Fruit fly (Drosophila melanogaster): ENCODE measurements around the gene CtsB.
A peak's percentile ranks its signal among the peaks of the same experiment; 100 is the strongest.

The CtsB gene

DNA sequence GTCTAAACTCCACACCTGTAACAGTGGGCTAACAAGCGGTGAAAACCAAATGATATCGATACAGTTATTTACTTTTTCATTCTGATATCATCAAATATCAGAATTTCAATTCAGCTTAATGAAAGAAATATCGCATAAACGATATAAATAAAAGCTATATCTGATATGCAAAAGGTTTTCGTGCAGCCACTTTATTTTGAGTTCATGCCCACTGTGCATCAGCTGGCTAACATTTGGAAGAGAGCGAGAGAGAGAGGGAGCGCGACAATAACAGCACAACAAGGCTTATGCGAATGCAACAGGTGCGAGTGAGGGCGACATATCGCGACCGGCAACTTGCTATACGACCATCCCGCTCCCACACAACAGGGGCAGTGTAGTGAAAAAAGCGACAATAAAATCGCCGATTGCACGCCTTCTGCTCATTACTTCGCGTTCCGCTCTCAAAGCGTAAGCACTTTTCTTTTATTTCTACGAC lies 42.5 kb downstream of the CtsB start, which contains the start of gene CG11151 (continued):
- TF ChIP-seq gsb (GFP tag; IDR thresholded peaks at IDR 0.05), result peak; percentile 85
- TF ChIP-seq jumu (GFP tag; optimal IDR thresholded peaks at IDR 0.05), result peak; percentile 97
- TF ChIP-seq disco-r (GFP tag; optimal IDR thresholded peaks at IDR 0.05), result peak; percentile 96
- peak; percentile 76 for TF ChIP-seq Adf1 (GFP tag; IDR thresholded peaks at IDR 0.05)
- TF ChIP-seq CG9932 (GFP tag; IDR thresholded peaks at IDR 0.05), result peak; percentile 94
- peak; percentile 94 for TF ChIP-seq jing (GFP tag; optimal IDR thresholded peaks at IDR 0.05)
- TF ChIP-seq Trl (optimal IDR thresholded peaks at IDR 0.05), result peak; percentile 44 to 71
- peak; percentile 98 for TF ChIP-seq Trl (GFP tag; optimal IDR thresholded peaks at IDR 0.05)
- TF ChIP-seq CG3407 (GFP tag; optimal IDR thresholded peaks at IDR 0.05), result peak; percentile 94
- peak; percentile 97 for TF ChIP-seq Hsf (GFP tag; optimal IDR thresholded peaks at IDR 0.05)
- TF ChIP-seq lola (GFP tag; optimal IDR thresholded peaks at IDR 0.05), result peak in 1 of 3 experiments; percentile 94
- TF ChIP-seq Fer1 (GFP tag; optimal IDR thresholded peaks at IDR 0.05), result peak; percentile 98
- TF ChIP-seq stwl (tag; optimal IDR thresholded peaks at IDR 0.05), result peak; percentile 64
- peak; percentile 63 for TF ChIP-seq pfk (GFP tag; optimal IDR thresholded peaks at IDR 0.05)
- no peak; the same call in 2 of the 3 replicates for TF ChIP-seq zen2 (GFP tag; IDR thresholded peaks at IDR 0.05; ENCODE audit: partially characterized antibody)
- TF ChIP-seq CG16813 (GFP tag; IDR thresholded peaks at IDR 0.05; ENCODE audit: partially characterized antibody), result peak; percentile 61; the same call in 2 of the 3 replicates
- no peak for TF ChIP-seq Opbp (GFP tag; IDR thresholded peaks at IDR 0.05; ENCODE audit: partially characterized antibody)
- peak; percentile 71 for TF ChIP-seq CG14860 (GFP tag; IDR thresholded peaks at IDR 0.05; ENCODE audit: partially characterized antibody)
- peak; percentile 97 for TF ChIP-seq pum (GFP tag; optimal IDR thresholded peaks at IDR 0.05)
- TF ChIP-seq CG10654 (GFP tag; optimal IDR thresholded peaks at IDR 0.05), result peak; percentile 95
- TF ChIP-seq cg (GFP tag; optimal IDR thresholded peaks at IDR 0.05), result no peak
- TF ChIP-seq Xrp1 (GFP tag; IDR thresholded peaks at IDR 0.05), result peak; percentile 97
- peak; percentile 67 for TF ChIP-seq vnd (GFP tag; IDR thresholded peaks at IDR 0.05; ENCODE audit: partially characterized antibody)
- peak; percentile 87 for TF ChIP-seq toy (GFP tag; IDR thresholded peaks at IDR 0.05)
- peak; percentile 94 for TF ChIP-seq odd (GFP tag; optimal IDR thresholded peaks at IDR 0.05)
- TF ChIP-seq CG18599 (GFP tag; optimal IDR thresholded peaks at IDR 0.05), result peak; percentile 98
- peak; percentile 95 for TF ChIP-seq CG10366 (GFP tag; IDR thresholded peaks at IDR 0.05)
- peak; percentile 95 for TF ChIP-seq vfl (GFP tag; optimal IDR thresholded peaks at IDR 0.05)
- peak; percentile 98 for TF ChIP-seq CG7786 (GFP tag; optimal IDR thresholded peaks at IDR 0.05)
- TF ChIP-seq onecut (GFP tag; IDR thresholded peaks at IDR 0.05), result peak; percentile 92
- TF ChIP-seq Nf-YC (tag; optimal IDR thresholded peaks at IDR 0.05), result peak; percentile 88
- peak; percentile 87 for TF ChIP-seq CG11696 (GFP tag; IDR thresholded peaks at IDR 0.05)
- TF ChIP-seq ham (GFP tag; IDR thresholded peaks at IDR 0.05), result peak; percentile 76; the same call in 1 of the 2 replicates
- TF ChIP-seq CG2875 (GFP tag; optimal IDR thresholded peaks at IDR 0.05), result peak; percentile 96
- TF ChIP-seq pita (GFP tag; optimal IDR thresholded peaks at IDR 0.05), result no peak
- peak; percentile 95 for TF ChIP-seq CG17568 (GFP tag; optimal IDR thresholded peaks at IDR 0.05)
- peak; percentile 40 for TF ChIP-seq BEAF-32 (GFP tag; optimal IDR thresholded peaks at IDR 0.05)
- peak; percentile 93 for TF ChIP-seq Vsx1 (GFP tag; optimal IDR thresholded peaks at IDR 0.05)
- peak; percentile 97 for TF ChIP-seq BtbVII (GFP tag; optimal IDR thresholded peaks at IDR 0.05)
- peak; percentile 91 for TF ChIP-seq Oaz (GFP tag; IDR thresholded peaks at IDR 0.05)
- peak; percentile 95 for TF ChIP-seq CG12744 (GFP tag; optimal IDR thresholded peaks at IDR 0.05)
- TF ChIP-seq h (optimal IDR thresholded peaks at IDR 0.05), result no peak
- TF ChIP-seq bowl (GFP tag; IDR thresholded peaks at IDR 0.05), result peak; percentile 89
- TF ChIP-seq chn (GFP tag; optimal IDR thresholded peaks at IDR 0.05), result peak; percentile 98
- peak; percentile 86 for TF ChIP-seq dati (GFP tag; IDR thresholded peaks at IDR 0.05)
- peak; percentile 97 for TF ChIP-seq CG16863 (GFP tag; optimal IDR thresholded peaks at IDR 0.05)
- peak; percentile 97 for TF ChIP-seq CG10543 (GFP tag; optimal IDR thresholded peaks at IDR 0.05)
- peak; percentile 92 for TF ChIP-seq CG3726 (GFP tag; IDR thresholded peaks at IDR 0.05)
- peak; percentile 90 for TF ChIP-seq Gug (GFP tag; IDR thresholded peaks at IDR 0.05)
- peak; percentile 85 for TF ChIP-seq Ravus (GFP tag; IDR thresholded peaks at IDR 0.05)
- TF ChIP-seq CG8478 (optimal IDR thresholded peaks at IDR 0.05), result peak; percentile 96
